Worm (Caenorhabditis elegans) whole organism, late embryonic: ENCODE results near the gene shn-1.

Experiments used
- ama-1 ChIP-seq: fragments of 150-350 bp; optimal IDR thresholded peaks from 2 replicates; lab custom pipeline; 2014
- fkh-10 ChIP-seq: fragments of 150-350 bp; optimal IDR thresholded peaks from 2 replicates; lab custom pipeline; 2014; ENCODE audit warnings: missing biosample characterization, missing genetic modification reagents, missing genetic modification characterization
- hlh-15 ChIP-seq: sonication (generic microtip); optimal IDR thresholded peaks from 2 replicates; lab custom pipeline; 2016; ENCODE audit warnings: missing genetic modification characterization, missing compliant biosample characterization
- madf-2 ChIP-seq: sonication (generic microtip); optimal IDR thresholded peaks from 2 replicates; lab custom pipeline; 2017; ENCODE audit warnings: missing genetic modification characterization, missing compliant biosample characterization

ce11 chrII:11377700-11378099, 13.1 kb downstream of the shn-1 start:
- no peak for TF ChIP-seq fkh-10 (GFP tag; lab: Kevin White, UChicago)
- no peak for TF ChIP-seq hlh-15 (tag; lab: Kevin White, UChicago)
- TF ChIP-seq ama-1: no peak
- no peak for TF ChIP-seq madf-2 (tag; lab: Kevin White, UChicago)
